Fruit fly (Drosophila melanogaster): Measurements from ENCODE around the gene CG7065.

CG7065 gene

dm6 chrX:9136776-9137550 is 5.3 kb upstream of the CG7065 start:
- TF ChIP-seq CG32121 (GFP tag; IDR thresholded peaks at IDR 0.05) = peak; percentile 13; the same call in 1 of the 2 replicates
- TF ChIP-seq CG8159 (tag; optimal IDR thresholded peaks at IDR 0.05) = peak; percentile 5
- TF ChIP-seq CG12605 (GFP tag; IDR thresholded peaks at IDR 0.05) = no peak
- 0 out of 3 replicates have a peak, but pooled peaks have one; percentile 6 for TF ChIP-seq CG4496 (GFP tag; IDR thresholded peaks at IDR 0.05)
- no peak for TF ChIP-seq Snoo (tag; optimal IDR thresholded peaks at IDR 0.05)
- TF ChIP-seq CG15710 (tag; optimal IDR thresholded peaks at IDR 0.05) = no peak
- peak; percentile 6 for TF ChIP-seq CG14655 (GFP tag; optimal IDR thresholded peaks at IDR 0.05)

dm6 chrX:9139138-9139537 is 3.2 kb upstream of the CG7065 start:
- TF ChIP-seq CG14655 (GFP tag; optimal IDR thresholded peaks at IDR 0.05) = peak; percentile 61
- TF ChIP-seq CG12605 (GFP tag; IDR thresholded peaks at IDR 0.05) = peak; percentile 48; the same call in 1 of the 2 replicates
- peak; percentile 79 for TF ChIP-seq CG13204 (GFP tag; optimal IDR thresholded peaks at IDR 0.05)
- TF ChIP-seq fd96Ca (GFP tag; IDR thresholded peaks at IDR 0.05) = peak; percentile 46; the same call in 2 of the 3 replicates
- peak; percentile 16 for TF ChIP-seq CG17806 (tag; optimal IDR thresholded peaks at IDR 0.05)
- no peak for TF ChIP-seq Pif1A (GFP tag; optimal IDR thresholded peaks at IDR 0.05)
- TF ChIP-seq CG15710 (tag; optimal IDR thresholded peaks at IDR 0.05) = peak; percentile 31
- TF ChIP-seq CG10348 (GFP tag; IDR thresholded peaks at IDR 0.05) = no peak
- no peak for TF ChIP-seq D1 (tag; optimal IDR thresholded peaks at IDR 0.05)
- peak; percentile 16 for TF ChIP-seq CG8159 (tag; optimal IDR thresholded peaks at IDR 0.05)
- peak; percentile 60 for TF ChIP-seq Ets98B (GFP tag; IDR thresholded peaks at IDR 0.05)
- TF ChIP-seq EcR (GFP tag; optimal IDR thresholded peaks at IDR 0.05) = no peak
- TF ChIP-seq gl (tag; optimal IDR thresholded peaks at IDR 0.05) = peak; percentile 79
- TF ChIP-seq CG8301 (tag; optimal IDR thresholded peaks at IDR 0.05) = peak; percentile 18
- peak; percentile 42; the same call in 1 of the 3 replicates for TF ChIP-seq CG4496 (GFP tag; IDR thresholded peaks at IDR 0.05)
- no peak for TF ChIP-seq Pif1B (GFP tag; optimal IDR thresholded peaks at IDR 0.05)
- peak; percentile 59 for TF ChIP-seq CG32121 (GFP tag; IDR thresholded peaks at IDR 0.05)
- no peak for TF ChIP-seq rn (GFP tag; IDR thresholded peaks at IDR 0.05)

- no peak for TF ChIP-seq Pif1A (GFP tag; optimal IDR thresholded peaks at IDR 0.05)
- TF ChIP-seq CG9948 (tag; optimal IDR thresholded peaks at IDR 0.05) = peak; percentile 66
- peak; percentile 91 for TF ChIP-seq CG4496 (GFP tag; IDR thresholded peaks at IDR 0.05)
- peak; percentile 69 for TF ChIP-seq CG12605 (GFP tag; IDR thresholded peaks at IDR 0.05)
- peak; percentile 68 for TF ChIP-seq CG8301 (tag; optimal IDR thresholded peaks at IDR 0.05)
- peak; percentile 62 for TF ChIP-seq gl (tag; optimal IDR thresholded peaks at IDR 0.05)
- peak; percentile 80 for TF ChIP-seq CG8159 (tag; optimal IDR thresholded peaks at IDR 0.05)
- peak; percentile 64 for TF ChIP-seq CG17806 (tag; optimal IDR thresholded peaks at IDR 0.05)
- no peak for TF ChIP-seq EcR (GFP tag; optimal IDR thresholded peaks at IDR 0.05)
- TF ChIP-seq rn (GFP tag; IDR thresholded peaks at IDR 0.05) = peak; percentile 70
- TF ChIP-seq Pif1B (GFP tag; optimal IDR thresholded peaks at IDR 0.05) = no peak
- TF ChIP-seq CG13204 (GFP tag; optimal IDR thresholded peaks at IDR 0.05) = no peak
- TF ChIP-seq CG32121 (GFP tag; IDR thresholded peaks at IDR 0.05) = peak; percentile 72
- TF ChIP-seq CG15710 (tag; optimal IDR thresholded peaks at IDR 0.05) = peak; percentile 82
- peak; percentile 70 for TF ChIP-seq CG34367 (tag; optimal IDR thresholded peaks at IDR 0.05)
- TF ChIP-seq CG10348 (GFP tag; IDR thresholded peaks at IDR 0.05) = no peak
- TF ChIP-seq D1 (tag; optimal IDR thresholded peaks at IDR 0.05) = peak; percentile 36
- TF ChIP-seq CG14655 (GFP tag; optimal IDR thresholded peaks at IDR 0.05) = no peak
- peak; percentile 54 for TF ChIP-seq Snoo (tag; optimal IDR thresholded peaks at IDR 0.05)
- TF ChIP-seq fd96Ca (GFP tag; IDR thresholded peaks at IDR 0.05) = peak; percentile 91
- TF ChIP-seq Ets98B (GFP tag; IDR thresholded peaks at IDR 0.05) = peak; percentile 88
These were observed 1.1 kb upstream of the CG7065 start for dm6 chrX:9141219-9141618.

dm6 chrX:9148989-9149522 is 6.8 kb downstream of the CG7065 start, which contains the start of the genes fh and Bap111:
Gene fh (minus strand): TSS chrX:9149071.
Gene Bap111 (plus strand): TSS chrX:9149309.
- TF ChIP-seq CG9948 (tag; optimal IDR thresholded peaks at IDR 0.05) (no peak), CG8159 (tag; optimal IDR thresholded peaks at IDR 0.05) (peak; percentile 7)

dm6 chrX:9152127-9152598 is 9.9 kb downstream of the CG7065 start:
- TF ChIP-seq CG14655 (GFP tag; optimal IDR thresholded peaks at IDR 0.05) (no peak), rn (GFP tag; IDR thresholded peaks at IDR 0.05) (no peak; the same call in 1 of the 2 replicates), CG4496 (GFP tag; IDR thresholded peaks at IDR 0.05) (peak; percentile 69; the same call in 2 of the 3 replicates), EcR (GFP tag; optimal IDR thresholded peaks at IDR 0.05) (peak; percentile 8), D1 (tag; optimal IDR thresholded peaks at IDR 0.05) (no peak), CG17806 (tag; optimal IDR thresholded peaks at IDR 0.05) (no peak), CG13204 (GFP tag; optimal IDR thresholded peaks at IDR 0.05) (peak; percentile 33), CG8159 (tag; optimal IDR thresholded peaks at IDR 0.05) (peak; percentile 43), gl (tag; optimal IDR thresholded peaks at IDR 0.05) (no peak), Ets98B (GFP tag; IDR thresholded peaks at IDR 0.05) (peak; percentile 70), CG32121 (GFP tag; IDR thresholded peaks at IDR 0.05) (peak; percentile 74), CG34367 (tag; optimal IDR thresholded peaks at IDR 0.05) (peak; percentile 8), Snoo (tag; optimal IDR thresholded peaks at IDR 0.05) (no peak), fd96Ca (GFP tag; IDR thresholded peaks at IDR 0.05) (peak; percentile 70; the same call in 1 of the 3 replicates), Pif1A (GFP tag; optimal IDR thresholded peaks at IDR 0.05) (no peak), Pif1B (GFP tag; optimal IDR thresholded peaks at IDR 0.05) (no peak), CG12605 (GFP tag; IDR thresholded peaks at IDR 0.05) (peak; percentile 71), CG15710 (tag; optimal IDR thresholded peaks at IDR 0.05) (no peak), CG9948 (tag; optimal IDR thresholded peaks at IDR 0.05) (no peak), CG8301 (tag; optimal IDR thresholded peaks at IDR 0.05) (peak; percentile 9), CG10348 (GFP tag; IDR thresholded peaks at IDR 0.05) (no peak)

Data from whole organism, pupa.